Fruit fly (Drosophila melanogaster) whole organism, prepupa: ENCODE measurements around the gene CG9733.

Source experiments
- Blimp-1 ChIP-seq: fragments of 200-800 bp; sonication (Bioruptor generic); optimal IDR thresholded peaks from 3 replicates; lab custom pipeline; 2017; ENCODE audit warnings: missing biosample characterization, missing genetic modification characterization, mild to moderate bottlenecking, moderate library complexity, missing genetic modification reagents
- CG10631 ChIP-seq: fragments of 200-800 bp; sonication (Bioruptor generic); optimal IDR thresholded peaks from 2 replicates; lab custom pipeline; 2016; ENCODE audit warnings: missing biosample characterization, missing genetic modification characterization
- CG10669 ChIP-seq: fragments of 200-800 bp; sonication (Bioruptor generic); optimal IDR thresholded peaks from 3 replicates; lab custom pipeline; 2018; ENCODE audit warnings: missing biosample characterization, mild to moderate bottlenecking, missing genetic modification characterization, moderate library complexity
- CG11762 ChIP-seq: fragments of 200-800 bp; sonication (Bioruptor generic); optimal IDR thresholded peaks from 3 replicates; lab custom pipeline; 2016; ENCODE audit warnings: missing biosample characterization, missing genetic modification characterization; ENCODE audit not compliant: insufficient read depth
- CG11902 ChIP-seq: fragments of 200-800 bp; sonication (Bioruptor generic); optimal IDR thresholded peaks from 3 replicates; lab custom pipeline; 2016; ENCODE audit warnings: missing biosample characterization, missing genetic modification characterization
- CG1621 ChIP-seq: fragments of 200-800 bp; sonication (Bioruptor generic); optimal IDR thresholded peaks from 3 replicates; lab custom pipeline; 2018; ENCODE audit warnings: missing biosample characterization, mild to moderate bottlenecking, missing genetic modification characterization
- CG16779 ChIP-seq: fragments of 200-800 bp; sonication (Bioruptor generic); optimal IDR thresholded peaks from 3 replicates; lab custom pipeline; 2017; ENCODE audit warnings: missing biosample characterization, mild to moderate bottlenecking, missing genetic modification characterization
- CG3032 ChIP-seq: fragments of 200-800 bp; optimal IDR thresholded peaks from 2 replicates; lab custom pipeline; 2019; ENCODE audit warnings: missing biosample characterization, mild to moderate bottlenecking, missing genetic modification characterization, moderate library complexity
- CG31627 ChIP-seq: fragments of 200-800 bp; sonication (Bioruptor generic); optimal IDR thresholded peaks from 3 replicates; lab custom pipeline; 2016; ENCODE audit warnings: missing biosample characterization, missing genetic modification characterization
- CG32006 ChIP-seq: fragments of 200-800 bp; sonication (Bioruptor generic); optimal IDR thresholded peaks from 3 replicates; lab custom pipeline; 2017; ENCODE audit warnings: missing biosample characterization, mild to moderate bottlenecking, missing genetic modification characterization
- CG34406 ChIP-seq: fragments of 200-800 bp; sonication (Bioruptor generic); optimal IDR thresholded peaks from 3 replicates; lab custom pipeline; 2016; ENCODE audit warnings: missing biosample characterization, missing genetic modification characterization
- CG4318 ChIP-seq: fragments of 200-800 bp; sonication (Bioruptor generic); optimal IDR thresholded peaks from 3 replicates; lab custom pipeline; 2017; ENCODE audit warnings: missing biosample characterization, mild to moderate bottlenecking, missing genetic modification characterization
- CG6163 ChIP-seq: fragments of 200-800 bp; sonication (Bioruptor generic); IDR thresholded peaks from 3 replicates; pipeline ENCODE4 v1.3.6; 2022; ENCODE audit warnings: missing biosample characterization, missing genetic modification characterization
- CG6276 ChIP-seq: fragments of 200-800 bp; sonication (Bioruptor generic); optimal IDR thresholded peaks from 2 replicates; lab custom pipeline; 2017; ENCODE audit warnings: missing biosample characterization, mild to moderate bottlenecking, missing genetic modification characterization
- CG6854 ChIP-seq: fragments of 200-800 bp; sonication (Bioruptor generic); optimal IDR thresholded peaks from 2 replicates; lab custom pipeline; 2017; ENCODE audit warnings: missing biosample characterization, mild to moderate bottlenecking, missing genetic modification characterization
- CG8119 ChIP-seq: fragments of 200-800 bp; sonication (Bioruptor generic); IDR thresholded peaks from 3 replicates; pipeline ENCODE4 v1.3.6; 2022; ENCODE audit warnings: missing biosample characterization, missing genetic modification characterization
- CG8319 ChIP-seq: fragments of 200-800 bp; sonication (Bioruptor generic); optimal IDR thresholded peaks from 3 replicates; lab custom pipeline; 2016; ENCODE audit warnings: missing biosample characterization, missing genetic modification characterization
- CG8632 ChIP-seq: fragments of 200-800 bp; sonication (Bioruptor generic); optimal IDR thresholded peaks from 3 replicates; lab custom pipeline; 2016; ENCODE audit warnings: missing biosample characterization, missing genetic modification characterization
- CG9139 ChIP-seq: fragments of 200-800 bp; sonication (Bioruptor generic); optimal IDR thresholded peaks from 3 replicates; lab custom pipeline; 2017; ENCODE audit warnings: missing biosample characterization, mild to moderate bottlenecking, missing genetic modification characterization
- Eip75B ChIP-seq: fragments of 200-800 bp; sonication (Bioruptor generic); optimal IDR thresholded peaks from 3 replicates; lab custom pipeline; 2016; ENCODE audit warnings: missing biosample characterization, missing genetic modification characterization
- Eip78C ChIP-seq: fragments of 200-800 bp; sonication (Bioruptor generic); peaks from one replicate; lab custom pipeline; 2016; ENCODE audit warnings: missing biosample characterization, missing genetic modification characterization
- Eip93F ChIP-seq: fragments of 200-800 bp; sonication (Bioruptor generic); optimal IDR thresholded peaks from 2 replicates; lab custom pipeline; 2016; ENCODE audit warnings: missing biosample characterization, mild to moderate bottlenecking, missing genetic modification characterization
- Ets21C ChIP-seq: fragments of 200-800 bp; sonication (Bioruptor generic); optimal IDR thresholded peaks from 3 replicates; lab custom pipeline; 2016; ENCODE audit warnings: missing biosample characterization, missing genetic modification characterization
- Gug ChIP-seq: fragments of 200-800 bp; sonication (Bioruptor generic); IDR thresholded peaks from 2 replicates; pipeline ENCODE4 v1.3.6; 2022; ENCODE audit warnings: missing biosample characterization, missing genetic modification characterization
- Hr38 ChIP-seq: sonication (Bioruptor generic); optimal IDR thresholded peaks from 2 replicates; lab custom pipeline; 2016; ENCODE audit warnings: missing biosample characterization, missing genetic modification characterization
- Hr4 ChIP-seq: fragments of 200-800 bp; sonication (Bioruptor generic); optimal IDR thresholded peaks from 3 replicates; lab custom pipeline; 2016; ENCODE audit warnings: missing biosample characterization, missing genetic modification characterization
- Lpt ChIP-seq: fragments of 200-800 bp; sonication (Bioruptor generic); optimal IDR thresholded peaks from 3 replicates; lab custom pipeline; 2016; ENCODE audit warnings: missing biosample characterization, missing genetic modification characterization
- Met ChIP-seq: fragments of 200-800 bp; sonication (Bioruptor generic); optimal IDR thresholded peaks from 3 replicates; lab custom pipeline; 2016; ENCODE audit warnings: missing biosample characterization, missing genetic modification characterization
- OdsH ChIP-seq: fragments of 200-800 bp; sonication (Bioruptor generic); optimal IDR thresholded peaks from 3 replicates; lab custom pipeline; 2016; ENCODE audit warnings: missing biosample characterization, missing genetic modification characterization
- Smox ChIP-seq: fragments of 200-800 bp; sonication (Bioruptor generic); optimal IDR thresholded peaks from 3 replicates; lab custom pipeline; 2016; ENCODE audit warnings: missing biosample characterization, missing genetic modification characterization
- Sox14 ChIP-seq: fragments of 200-800 bp; sonication (Bioruptor generic); optimal IDR thresholded peaks from 3 replicates; lab custom pipeline; 2016; ENCODE audit warnings: missing biosample characterization, missing genetic modification characterization
- Sox15 ChIP-seq: fragments of 200-800 bp; sonication (Bioruptor generic); optimal IDR thresholded peaks from 3 replicates; lab custom pipeline; 2016; ENCODE audit warnings: missing biosample characterization, missing genetic modification characterization
- dac ChIP-seq: fragments of 200-800 bp; sonication (Bioruptor generic); optimal IDR thresholded peaks from 2 replicates; lab custom pipeline; 2017; ENCODE audit warnings: missing biosample characterization, mild to moderate bottlenecking, missing genetic modification characterization
- dsx ChIP-seq: fragments of 200-800 bp; optimal IDR thresholded peaks from 3 replicates; lab custom pipeline; 2019; ENCODE audit warnings: missing biosample characterization, mild to moderate bottlenecking, missing genetic modification characterization, moderate library complexity; ENCODE audit not compliant: poor library complexity, severe bottlenecking
- eg ChIP-seq: fragments of 200-800 bp; sonication (Bioruptor generic); IDR thresholded peaks from 3 replicates; pipeline ENCODE4 v1.3.6; 2022; ENCODE audit warnings: missing biosample characterization, missing genetic modification characterization
- esn ChIP-seq: fragments of 200-800 bp; sonication (Bioruptor generic); optimal IDR thresholded peaks from 2 replicates; lab custom pipeline; 2016; ENCODE audit warnings: missing biosample characterization, mild to moderate bottlenecking, missing genetic modification characterization, moderate library complexity
- fd59A ChIP-seq: fragments of 200-800 bp; sonication (Bioruptor generic); optimal IDR thresholded peaks from 2 replicates; lab custom pipeline; 2017; ENCODE audit warnings: missing biosample characterization, mild to moderate bottlenecking, missing genetic modification characterization, missing genetic modification reagents
- fd85E ChIP-seq: fragments of 200-800 bp; sonication (Bioruptor generic); optimal IDR thresholded peaks from 3 replicates; lab custom pipeline; 2016; ENCODE audit warnings: missing biosample characterization, missing genetic modification characterization
- fkh ChIP-seq: fragments of 200-800 bp; sonication (Bioruptor generic); optimal IDR thresholded peaks from 3 replicates; lab custom pipeline; 2017; ENCODE audit warnings: missing biosample characterization, mild to moderate bottlenecking, missing genetic modification characterization, moderate library complexity
- lz ChIP-seq: fragments of 200-800 bp; sonication (Bioruptor generic); optimal IDR thresholded peaks from 3 replicates; lab custom pipeline; 2016; ENCODE audit warnings: missing biosample characterization, missing genetic modification characterization
- net ChIP-seq: fragments of 200-800 bp; sonication (Bioruptor generic); optimal IDR thresholded peaks from 3 replicates; lab custom pipeline; 2016; ENCODE audit warnings: missing biosample characterization, missing genetic modification characterization
- pdm3 ChIP-seq: fragments of 200-800 bp; sonication (Bioruptor generic); optimal IDR thresholded peaks from 3 replicates; lab custom pipeline; 2016; ENCODE audit warnings: missing biosample characterization, missing genetic modification characterization
- salr ChIP-seq, 2 experiments: fragments of 200-800 bp; sonication (Bioruptor generic); optimal IDR thresholded peaks; 3 replicates each; lab custom pipeline; 2016 to 2018; ENCODE audit warnings: missing biosample characterization in 2 of 2, missing genetic modification characterization in 2 of 2, mild to moderate bottlenecking in 1 of 2
- spab ChIP-seq: fragments of 200-800 bp; sonication (Bioruptor generic); optimal IDR thresholded peaks from 2 replicates; lab custom pipeline; 2017; ENCODE audit warnings: missing biosample characterization, mild to moderate bottlenecking, missing genetic modification characterization, missing genetic modification reagents
- ss ChIP-seq, 2 experiments: fragments of 200-800 bp; sonication (Bioruptor generic); optimal IDR thresholded peaks; 2 replicates in 1 of 2; 3 replicates in 1 of 2; lab custom pipeline; 2017 to 2018; ENCODE audit warnings: mild to moderate bottlenecking in 2 of 2, missing biosample characterization in 2 of 2, missing genetic modification characterization in 2 of 2, moderate library complexity in 1 of 2
- svp ChIP-seq: fragments of 200-800 bp; sonication (Bioruptor generic); peaks from one replicate; lab custom pipeline; 2016; ENCODE audit warnings: missing biosample characterization, missing genetic modification characterization
- topi ChIP-seq: fragments of 200-800 bp; sonication (Bioruptor generic); optimal IDR thresholded peaks from 3 replicates; lab custom pipeline; 2016; ENCODE audit warnings: missing biosample characterization, missing genetic modification characterization
- vri ChIP-seq: fragments of 200-800 bp; sonication (Bioruptor generic); optimal IDR thresholded peaks from 3 replicates; lab custom pipeline; 2016; ENCODE audit warnings: missing biosample characterization, mild to moderate bottlenecking, missing genetic modification characterization

The CG9733 gene

dm6 chr3R:30294603-30295002 is 48.1 kb upstream of the CG9733 start:
- TF ChIP-seq CG6276 (GFP tag; lab: Kevin White, UChicago) (no peak), CG6854 (GFP tag; lab: Kevin White, UChicago) (no peak), Blimp-1 (GFP tag; lab: Kevin White, UChicago) (no peak), svp (GFP tag; lab: Kevin White, UChicago) (peak; percentile 87), Ets21C (GFP tag; lab: Kevin White, UChicago) (no peak), esn (no peak)

dm6 chr3R:30293478-30294122 is 47.1 kb upstream of the CG9733 start:
- TF ChIP-seq eg (GFP tag; lab: Robert Waterston, UW) = peak; percentile 96
- TF ChIP-seq Eip75B (GFP tag; lab: Kevin White, UChicago) = peak; percentile 85
- peak; percentile 88 for TF ChIP-seq fd59A (GFP tag; lab: Kevin White, UChicago)
- peak; percentile 95 for TF ChIP-seq CG8632
- peak; percentile 89 for TF ChIP-seq CG1621 (tag; lab: Kevin White, UChicago)
- TF ChIP-seq salr (GFP tag; optimal IDR thresholded peaks at IDR 0.05; lab: Kevin White, UChicago) = peak; percentile 75 to 87
- TF ChIP-seq CG10669 (GFP tag; lab: Kevin White, UChicago) = peak; percentile 94
- TF ChIP-seq CG8319 (GFP tag; lab: Kevin White, UChicago) = peak; percentile 81
- TF ChIP-seq spab (GFP tag; lab: Kevin White, UChicago) = peak; percentile 92
- TF ChIP-seq vri = peak; percentile 10
- peak; percentile 95 for TF ChIP-seq CG3032 (tag; lab: Kevin White, UChicago)
- peak; percentile 68 for TF ChIP-seq esn
- peak; percentile 94 for TF ChIP-seq CG34406 (GFP tag; lab: Kevin White, UChicago)
- peak; percentile 63 for TF ChIP-seq topi (GFP tag; lab: Kevin White, UChicago)
- peak; percentile 91 for TF ChIP-seq CG6276 (GFP tag; lab: Kevin White, UChicago)
- no peak for TF ChIP-seq Hr38
- TF ChIP-seq Sox15 = peak; percentile 66
- peak; percentile 35 for TF ChIP-seq CG31627 (GFP tag; lab: Kevin White, UChicago)
- TF ChIP-seq CG4318 = peak; percentile 88
- no peak for TF ChIP-seq Ets21C (GFP tag; lab: Kevin White, UChicago)
- TF ChIP-seq ss (GFP tag; optimal IDR thresholded peaks at IDR 0.05; lab: Kevin White, UChicago) = peak; percentile 95 to 97
- TF ChIP-seq Sox14 (GFP tag; lab: Kevin White, UChicago) = peak; percentile 51
- no peak for TF ChIP-seq Blimp-1 (GFP tag; lab: Kevin White, UChicago)
- TF ChIP-seq Hr4 (GFP tag; lab: Kevin White, UChicago) = peak; percentile 85
- TF ChIP-seq Smox (GFP tag; lab: Kevin White, UChicago) = peak; percentile 40
- TF ChIP-seq CG10631 = peak; percentile 95
- peak; percentile 45 for TF ChIP-seq lz (GFP tag; lab: Kevin White, UChicago)
- TF ChIP-seq CG16779 (tag; lab: Kevin White, UChicago) = peak; percentile 88
- peak; percentile 86 for TF ChIP-seq Lpt (GFP tag; lab: Kevin White, UChicago)
- peak; percentile 91 for TF ChIP-seq net
- peak; percentile 97 for TF ChIP-seq CG6163
- peak; percentile 97 for TF ChIP-seq Eip78C
- TF ChIP-seq OdsH = peak; percentile 92
- TF ChIP-seq pdm3 (GFP tag; lab: Kevin White, UChicago) = peak; percentile 74
- peak; percentile 47 for TF ChIP-seq Met
- peak; percentile 96 for TF ChIP-seq CG32006
- TF ChIP-seq fkh (GFP tag; lab: Kevin White, UChicago) = no peak
- TF ChIP-seq fd85E (GFP tag; lab: Kevin White, UChicago) = no peak
- TF ChIP-seq Gug = peak; percentile 95
- TF ChIP-seq CG11762 (GFP tag; lab: Kevin White, UChicago) = peak; percentile 90
- peak; percentile 43 for TF ChIP-seq CG6854 (GFP tag; lab: Kevin White, UChicago)
- TF ChIP-seq dac (GFP tag; lab: Kevin White, UChicago) = peak; percentile 84
- TF ChIP-seq CG8119 (GFP tag; lab: Robert Waterston, UW) = peak; percentile 98
- peak; percentile 94 for TF ChIP-seq CG9139 (GFP tag; lab: Kevin White, UChicago)
- TF ChIP-seq CG11902 = peak; percentile 75
- peak; percentile 96 for TF ChIP-seq dsx (GFP tag; lab: Kevin White, UChicago)
- TF ChIP-seq Eip93F (GFP tag; lab: Kevin White, UChicago) = no peak
